Worm (Caenorhabditis elegans): ENCODE data around the gene C49C8.3.

The C49C8.3 gene

DNA sequence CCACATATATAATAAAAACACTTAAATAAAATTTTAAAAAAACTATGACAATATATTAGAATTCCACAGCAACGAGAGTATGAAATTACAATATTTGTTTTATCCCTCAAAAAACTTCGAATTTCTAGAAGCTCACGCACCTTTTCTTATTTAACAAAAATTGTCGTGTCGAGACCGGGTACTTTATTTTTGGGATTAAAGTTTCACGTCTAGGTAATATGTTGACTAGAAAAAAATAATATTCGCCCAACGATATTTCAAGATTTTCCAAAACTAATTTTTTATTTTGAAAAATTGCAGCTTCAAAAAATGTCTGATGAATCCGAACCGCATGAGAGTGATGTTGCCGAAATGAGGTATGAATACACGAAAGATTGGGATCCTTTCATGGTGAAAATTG is at the start of gene C49C8.3:
C49C8.3 (plus strand) TSS at position 301 of the 400 bp plus-strand sequence.
- TF ChIP-seq mbf-1 (tag; optimal IDR thresholded peaks at IDR 0.05): no peak
- TF ChIP-seq alr-1 (tag; optimal IDR thresholded peaks at IDR 0.05): no peak
- TF ChIP-seq nhr-129 (tag; optimal IDR thresholded peaks at IDR 0.05): no peak
- TF ChIP-seq nhr-11 (tag; optimal IDR thresholded peaks at IDR 0.05): no peak
- TF ChIP-seq mab-5 (tag; optimal IDR thresholded peaks at IDR 0.05): no peak
- no peak for TF ChIP-seq nhr-10 (tag; optimal IDR thresholded peaks at IDR 0.05)
- no peak for TF ChIP-seq ztf-4 (tag; optimal IDR thresholded peaks at IDR 0.05)
- no peak for TF ChIP-seq unc-39 (tag; optimal IDR thresholded peaks at IDR 0.05)
- no peak for TF ChIP-seq lsy-2 (tag; optimal IDR thresholded peaks at IDR 0.05)

DNA sequence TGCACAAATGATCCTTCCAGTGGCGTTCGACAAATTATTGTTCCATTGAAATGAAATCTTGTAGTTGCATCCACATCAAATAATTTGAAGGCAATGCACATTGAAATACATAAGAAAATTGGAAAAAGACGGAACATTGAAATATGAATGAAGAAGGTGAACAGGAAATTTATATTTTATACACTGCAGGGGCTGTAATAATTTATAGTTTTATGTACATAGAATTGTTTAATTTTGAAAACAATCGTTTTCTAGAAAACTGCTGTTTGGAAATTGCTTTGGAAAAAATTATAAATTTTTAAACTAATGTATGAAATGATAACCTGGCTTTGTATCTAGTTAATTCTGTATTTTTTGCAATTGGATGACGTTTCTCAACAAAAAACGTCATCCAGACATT is 49.2 kb upstream of the C49C8.3 start, which contains the start of gene Y59H11AR.3:
Y59H11AR.3 (minus strand) TSS at position 101 of the 400 bp plus-strand sequence.
- TF ChIP-seq zag-1 (tag; optimal IDR thresholded peaks at IDR 0.05) (no peak), elt-1 (tag; optimal IDR thresholded peaks at IDR 0.05) (no peak), aly-2 (tag; optimal IDR thresholded peaks at IDR 0.05) (no peak), R02D3.7 (tag; optimal IDR thresholded peaks at IDR 0.05) (no peak), lin-39 (tag; optimal IDR thresholded peaks at IDR 0.05) (no peak), ama-1 (optimal IDR thresholded peaks at IDR 0.05) (no peak), ceh-82 (tag; optimal IDR thresholded peaks at IDR 0.05) (no peak), alr-1 (tag; optimal IDR thresholded peaks at IDR 0.05) (no peak), sma-9 (GFP tag; optimal IDR thresholded peaks at IDR 0.05) (no peak), sma-9 (tag; optimal IDR thresholded peaks at IDR 0.05) (no peak), lin-11 (tag; optimal IDR thresholded peaks at IDR 0.05) (no peak), lin-13 (GFP tag; optimal IDR thresholded peaks at IDR 0.05) (no peak), nhr-12 (tag; optimal IDR thresholded peaks at IDR 0.05) (no peak), dmd-4 (tag; optimal IDR thresholded peaks at IDR 0.05) (no peak), nhr-129 (tag; optimal IDR thresholded peaks at IDR 0.05) (no peak), nhr-10 (tag; optimal IDR thresholded peaks at IDR 0.05) (no peak), fos-1 (tag; optimal IDR thresholded peaks at IDR 0.05) (no peak)

DNA sequence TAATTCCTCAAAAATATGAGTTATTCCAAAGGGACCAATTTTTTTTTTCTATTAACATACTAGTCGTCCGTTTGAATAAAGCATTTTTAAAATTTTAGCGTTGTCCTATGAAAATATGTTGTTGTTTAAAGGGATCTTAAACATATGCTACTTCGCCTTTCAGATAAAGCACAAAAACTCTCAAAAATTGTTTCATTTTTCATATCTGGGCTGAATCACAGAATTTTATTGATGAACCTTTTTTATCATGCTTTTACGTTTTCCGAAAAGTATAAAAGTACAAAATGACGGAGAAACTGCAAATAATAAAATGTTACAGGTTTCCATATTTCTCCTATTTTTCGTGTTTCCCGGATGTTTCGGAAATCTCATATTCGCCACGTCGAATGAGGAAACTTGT is 48.8 kb upstream of the C49C8.3 start, which contains the start of gene clec-181:
clec-181 (plus strand) TSS at position 301 of the 400 bp plus-strand sequence.
- TF ChIP-seq Y55F3AM.14 (GFP tag; optimal IDR thresholded peaks at IDR 0.05): no peak
- no peak for TF ChIP-seq ZK546.5 (tag; optimal IDR thresholded peaks at IDR 0.05)
- no peak for TF ChIP-seq aly-2 (tag; optimal IDR thresholded peaks at IDR 0.05)
- no peak for TF ChIP-seq mdl-1 (tag; optimal IDR thresholded peaks at IDR 0.05)
- no peak for TF ChIP-seq lsy-2 (tag; optimal IDR thresholded peaks at IDR 0.05)
- no peak for TF ChIP-seq peb-1 (tag; optimal IDR thresholded peaks at IDR 0.05)
- TF ChIP-seq ztf-1 (GFP tag; conservative IDR thresholded peaks at IDR 0.05): no peak
- no peak for TF ChIP-seq nhr-237 (tag; optimal IDR thresholded peaks at IDR 0.05)
- TF ChIP-seq nhr-77 (tag; optimal IDR thresholded peaks at IDR 0.05): no peak
- TF ChIP-seq gmeb-1 (tag; optimal IDR thresholded peaks at IDR 0.05): no peak
- no peak for TF ChIP-seq egl-27 (tag; optimal IDR thresholded peaks at IDR 0.05)
- no peak for TF ChIP-seq sem-4 (tag; optimal IDR thresholded peaks at IDR 0.05)
- no peak for TF ChIP-seq skn-1 (tag; optimal IDR thresholded peaks at IDR 0.05)
- TF ChIP-seq nhr-25 (tag; optimal IDR thresholded peaks at IDR 0.05): no peak
- TF ChIP-seq snpc-4 (tag; optimal IDR thresholded peaks at IDR 0.05): no peak

DNA sequence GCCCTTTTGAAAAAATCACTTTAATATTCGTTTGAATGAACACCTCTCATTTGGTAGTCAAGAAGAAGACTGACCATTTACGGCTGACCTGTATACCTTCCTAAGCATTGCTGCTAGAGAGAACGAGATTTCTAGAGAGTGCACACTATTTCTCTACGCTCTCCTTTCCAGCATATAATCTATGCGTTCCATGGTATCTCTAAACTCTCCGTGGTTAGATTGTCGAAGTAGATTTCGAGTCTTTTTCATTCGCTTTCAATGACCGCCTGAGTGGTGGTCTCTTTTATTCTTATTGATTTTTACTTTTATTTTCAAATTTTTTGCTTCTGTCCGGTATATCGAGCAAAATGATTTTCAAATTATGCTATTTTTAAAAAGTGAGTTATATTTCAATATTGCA is 47.0 kb upstream of the C49C8.3 start:
- TF ChIP-seq lin-13 (GFP tag; optimal IDR thresholded peaks at IDR 0.05): no peak
- no peak for TF ChIP-seq elt-1 (tag; optimal IDR thresholded peaks at IDR 0.05)
- TF ChIP-seq nhr-77 (tag; optimal IDR thresholded peaks at IDR 0.05): no peak
- no peak for TF ChIP-seq nhr-21 (tag; optimal IDR thresholded peaks at IDR 0.05)
- no peak for TF ChIP-seq sma-3 (GFP tag; optimal IDR thresholded peaks at IDR 0.05)
- no peak for TF ChIP-seq nhr-10 (tag; optimal IDR thresholded peaks at IDR 0.05)
- TF ChIP-seq ZK546.5 (tag; optimal IDR thresholded peaks at IDR 0.05): no peak
- TF ChIP-seq egl-27 (tag; optimal IDR thresholded peaks at IDR 0.05): no peak
- TF ChIP-seq ama-1 (optimal IDR thresholded peaks at IDR 0.05): no peak
- no peak for TF ChIP-seq aly-2 (tag; optimal IDR thresholded peaks at IDR 0.05)
- peak; percentile 56 for TF ChIP-seq unc-55 (GFP tag; optimal IDR thresholded peaks at IDR 0.05)
- no peak for TF ChIP-seq F13H6.1 (tag; optimal IDR thresholded peaks at IDR 0.05)
- TF ChIP-seq nhr-11 (tag; optimal IDR thresholded peaks at IDR 0.05): no peak
- TF ChIP-seq ceh-16 (tag; optimal IDR thresholded peaks at IDR 0.05): no peak
- TF ChIP-seq peb-1 (tag; optimal IDR thresholded peaks at IDR 0.05): no peak
- no peak for TF ChIP-seq sem-4 (tag; optimal IDR thresholded peaks at IDR 0.05)
- TF ChIP-seq snpc-4 (tag; optimal IDR thresholded peaks at IDR 0.05): no peak
- no peak for TF ChIP-seq skn-1 (tag; optimal IDR thresholded peaks at IDR 0.05)
- TF ChIP-seq nhr-25 (tag; optimal IDR thresholded peaks at IDR 0.05): no peak
- peak; percentile 24 for TF ChIP-seq nhr-129 (tag; optimal IDR thresholded peaks at IDR 0.05)
- TF ChIP-seq unc-39 (tag; optimal IDR thresholded peaks at IDR 0.05): no peak
- TF ChIP-seq unc-62 (GFP tag; optimal IDR thresholded peaks at IDR 0.05): no peak
- no peak for TF ChIP-seq alr-1 (tag; optimal IDR thresholded peaks at IDR 0.05)
- no peak for TF ChIP-seq nhr-23 (tag; optimal IDR thresholded peaks at IDR 0.05)
- TF ChIP-seq mbf-1 (tag; optimal IDR thresholded peaks at IDR 0.05): no peak
- no peak for TF ChIP-seq ztf-1 (GFP tag; conservative IDR thresholded peaks at IDR 0.05)
- no peak for TF ChIP-seq nhr-237 (tag; optimal IDR thresholded peaks at IDR 0.05)
- TF ChIP-seq elt-3 (tag; optimal IDR thresholded peaks at IDR 0.05): no peak
- no peak for TF ChIP-seq ztf-4 (tag; optimal IDR thresholded peaks at IDR 0.05)
- TF ChIP-seq lin-39 (tag; optimal IDR thresholded peaks at IDR 0.05): no peak
- no peak for TF ChIP-seq Y55F3AM.14 (GFP tag; optimal IDR thresholded peaks at IDR 0.05)
- TF ChIP-seq gmeb-1 (tag; optimal IDR thresholded peaks at IDR 0.05): peak; percentile 13
- TF ChIP-seq ceh-82 (tag; optimal IDR thresholded peaks at IDR 0.05): no peak
- no peak for TF ChIP-seq nhr-6 (tag; optimal IDR thresholded peaks at IDR 0.05)
- TF ChIP-seq fos-1 (tag; optimal IDR thresholded peaks at IDR 0.05): no peak
- TF ChIP-seq ztf-11 (tag; optimal IDR thresholded peaks at IDR 0.05): no peak
- TF ChIP-seq dmd-4 (tag; optimal IDR thresholded peaks at IDR 0.05): no peak
